Worm (Caenorhabditis elegans) whole organism, L2 larva: Measurements from ENCODE around the gene C25E10.13.

ENCODE experiments used
- F13H6.1 ChIP-seq: sonication (generic microtip); optimal IDR thresholded peaks from 2 replicates; lab custom pipeline; 2016; ENCODE audit warnings: missing genetic modification characterization, missing compliant biosample characterization
- R02D3.7 ChIP-seq: fragments of 150-350 bp; optimal IDR thresholded peaks from 2 replicates; lab custom pipeline; 2014; ENCODE audit warnings: missing biosample characterization, missing genetic modification characterization
- ZK546.5 ChIP-seq: sonication (generic microtip); optimal IDR thresholded peaks from 2 replicates; lab custom pipeline; 2017; ENCODE audit warnings: missing biosample characterization, missing genetic modification characterization
- alr-1 ChIP-seq: fragments of 150-350 bp; optimal IDR thresholded peaks from 2 replicates; lab custom pipeline; 2014; ENCODE audit warnings: missing biosample characterization, missing genetic modification characterization
- ama-1 ChIP-seq: fragments of 150-350 bp; optimal IDR thresholded peaks from 2 replicates; lab custom pipeline; 2018; ENCODE audit warnings: inconsistent platforms
- blmp-1 ChIP-seq: sonication (generic microtip); optimal IDR thresholded peaks from 2 replicates; lab custom pipeline; 2017; ENCODE audit warnings: missing genetic modification characterization, mild to moderate bottlenecking, missing compliant biosample characterization, antibody characterized with exemption, moderate library complexity; ENCODE audit not compliant: insufficient read depth
- ceh-82 ChIP-seq: fragments of 150-350 bp; optimal IDR thresholded peaks from 2 replicates; lab custom pipeline; 2014; ENCODE audit warnings: missing biosample characterization, missing genetic modification characterization
- crh-2 ChIP-seq: sonication (generic microtip); optimal IDR thresholded peaks from 2 replicates; lab custom pipeline; 2017; ENCODE audit warnings: missing biosample characterization, missing genetic modification characterization
- dmd-4 ChIP-seq: sonication (generic microtip); optimal IDR thresholded peaks from 2 replicates; lab custom pipeline; 2017; ENCODE audit warnings: missing biosample characterization, missing genetic modification characterization
- egl-27 ChIP-seq: sonication (generic microtip); optimal IDR thresholded peaks from 3 replicates; lab custom pipeline; 2017; ENCODE audit warnings: missing biosample characterization, missing genetic modification reagents, missing genetic modification characterization
- elt-1 ChIP-seq: fragments of 150-350 bp; optimal IDR thresholded peaks from 2 replicates; lab custom pipeline; 2014; ENCODE audit warnings: missing biosample characterization, missing genetic modification characterization
- elt-3 ChIP-seq: sonication (generic microtip); optimal IDR thresholded peaks from 2 replicates; lab custom pipeline; 2017; ENCODE audit warnings: missing biosample characterization, missing genetic modification characterization
- fos-1 ChIP-seq: fragments of 150-350 bp; optimal IDR thresholded peaks from 2 replicates; lab custom pipeline; 2014; ENCODE audit warnings: missing biosample characterization, missing genetic modification characterization
- gmeb-1 ChIP-seq: fragments of 150-350 bp; optimal IDR thresholded peaks from 2 replicates; lab custom pipeline; 2014; ENCODE audit warnings: missing biosample characterization, missing genetic modification characterization
- lin-11 ChIP-seq: fragments of 150-350 bp; sonication (generic microtip); optimal IDR thresholded peaks from 2 replicates; lab custom pipeline; 2014; ENCODE audit warnings: missing biosample characterization, missing genetic modification characterization, inconsistent platforms, mixed read lengths
- lsy-2 ChIP-seq, 2 experiments: fragments of 150-350 bp in 1 of 2; sonication (generic microtip) in 1 of 2; optimal IDR thresholded peaks; 2 replicates each; lab custom pipeline; 2014 to 2017; ENCODE audit warnings: missing biosample characterization in 2 of 2, missing genetic modification characterization in 2 of 2
- mab-5 ChIP-seq: fragments of 150-350 bp; optimal IDR thresholded peaks from 2 replicates; lab custom pipeline; 2014; ENCODE audit warnings: missing biosample characterization, missing genetic modification characterization
- mdl-1 ChIP-seq, 2 experiments: fragments of 150-350 bp in 1 of 2; sonication (generic microtip) in 1 of 2; optimal IDR thresholded peaks; 2 replicates each; lab custom pipeline; 2017; ENCODE audit warnings: missing biosample characterization in 2 of 2, missing genetic modification characterization in 2 of 2
- nhr-10 ChIP-seq: sonication (generic microtip); optimal IDR thresholded peaks from 2 replicates; lab custom pipeline; 2017; ENCODE audit warnings: missing biosample characterization, missing genetic modification characterization
- nhr-12 ChIP-seq: fragments of 150-350 bp; optimal IDR thresholded peaks from 2 replicates; lab custom pipeline; 2014; ENCODE audit warnings: missing biosample characterization, missing genetic modification characterization
- nhr-129 ChIP-seq: fragments of 150-350 bp; optimal IDR thresholded peaks from 2 replicates; lab custom pipeline; 2014; ENCODE audit warnings: missing biosample characterization, missing genetic modification characterization
- nhr-21 ChIP-seq: fragments of 150-350 bp; optimal IDR thresholded peaks from 2 replicates; lab custom pipeline; 2014; ENCODE audit warnings: missing biosample characterization, missing genetic modification characterization
- nhr-23 ChIP-seq: fragments of 150-350 bp; optimal IDR thresholded peaks from 2 replicates; lab custom pipeline; 2014; ENCODE audit warnings: missing biosample characterization, missing genetic modification reagents, missing genetic modification characterization
- nhr-25 ChIP-seq: fragments of 150-350 bp; sonication (generic microtip); optimal IDR thresholded peaks from 3 replicates; lab custom pipeline; 2014; ENCODE audit warnings: missing biosample characterization, missing genetic modification characterization
- skn-1 ChIP-seq: sonication (generic microtip); optimal IDR thresholded peaks from 2 replicates; lab custom pipeline; 2017; ENCODE audit warnings: missing biosample characterization, missing genetic modification characterization
- sma-9 ChIP-seq, 2 experiments: fragments of 150-350 bp in 1 of 2; sonication (generic microtip) in 1 of 2; optimal IDR thresholded peaks; 2 replicates each; lab custom pipeline; 2014 to 2016; ENCODE audit warnings: missing genetic modification characterization in 2 of 2, mild to moderate bottlenecking in 1 of 2, missing biosample characterization in 1 of 2, missing compliant biosample characterization in 1 of 2, missing genetic modification reagents in 1 of 2, moderate library complexity in 1 of 2
- unc-39 ChIP-seq: fragments of 150-350 bp; optimal IDR thresholded peaks from 2 replicates; lab custom pipeline; 2014; ENCODE audit warnings: missing biosample characterization, missing genetic modification characterization
- unc-55 ChIP-seq: fragments of 150-350 bp; sonication (generic microtip); optimal IDR thresholded peaks from 3 replicates; lab custom pipeline; 2014; ENCODE audit warnings: missing biosample characterization, missing genetic modification reagents, missing genetic modification characterization
- unc-62 ChIP-seq: fragments of 150-350 bp; optimal IDR thresholded peaks from 2 replicates; lab custom pipeline; 2014; ENCODE audit warnings: missing biosample characterization, missing genetic modification reagents, missing genetic modification characterization
- zag-1 ChIP-seq: fragments of 150-350 bp; optimal IDR thresholded peaks from 2 replicates; lab custom pipeline; 2014; ENCODE audit warnings: missing biosample characterization, missing genetic modification characterization
- ztf-1 ChIP-seq: fragments of 200-800 bp; sonication (Bioruptor generic); conservative IDR thresholded peaks from 2 replicates; pipeline ENCODE4 v1.3.6; 2022; ENCODE audit warnings: missing genetic modification characterization, missing compliant biosample characterization
- ztf-11 ChIP-seq: sonication (generic microtip); optimal IDR thresholded peaks from 2 replicates; lab custom pipeline; 2017; ENCODE audit warnings: missing biosample characterization, missing genetic modification characterization

The C25E10.13 gene

ce11 chrV:9078067-9078581 lies 18.6 kb downstream of the C25E10.13 start:
- TF ChIP-seq mdl-1 (tag; optimal IDR thresholded peaks at IDR 0.05; lab: Kevin White, UChicago) (no peak), R02D3.7 (tag; lab: Kevin White, UChicago) (no peak), unc-39 (tag; lab: Kevin White, UChicago) (no peak), nhr-25 (tag; lab: Kevin White, UChicago) (peak; percentile 6), ceh-82 (tag; lab: Kevin White, UChicago) (no peak), nhr-23 (tag; lab: Kevin White, UChicago) (no peak)

- TF ChIP-seq ama-1 (lab: Kevin White, UChicago) (no peak), F13H6.1 (tag; lab: Kevin White, UChicago) (peak; percentile 57), fos-1 (tag; lab: Kevin White, UChicago) (peak; percentile 83), nhr-21 (tag; lab: Kevin White, UChicago) (peak; percentile 5), nhr-129 (tag; lab: Kevin White, UChicago) (peak; percentile 64), lin-11 (tag; lab: Kevin White, UChicago) (no peak), crh-2 (tag; lab: Kevin White, UChicago) (peak; percentile 9), dmd-4 (tag; lab: Kevin White, UChicago) (no peak), mdl-1 (tag; optimal IDR thresholded peaks at IDR 0.05; lab: Kevin White, UChicago) (peak in 1 of 2 experiments; percentile 10), nhr-25 (tag; lab: Kevin White, UChicago) (peak; percentile 12), skn-1 (tag; lab: Kevin White, UChicago) (peak; percentile 42), blmp-1 (tag; lab: Kevin White, UChicago) (peak; percentile 69), mab-5 (tag; lab: Kevin White, UChicago) (no peak), egl-27 (tag; lab: Kevin White, UChicago) (peak; percentile 3), gmeb-1 (tag; lab: Kevin White, UChicago) (peak; percentile 18), ztf-11 (tag; lab: Kevin White, UChicago) (no peak), alr-1 (tag; lab: Kevin White, UChicago) (no peak), R02D3.7 (tag; lab: Kevin White, UChicago) (no peak), sma-9 (GFP tag; optimal IDR thresholded peaks at IDR 0.05; lab: Kevin White, UChicago) (peak; percentile 48), sma-9 (tag; optimal IDR thresholded peaks at IDR 0.05; lab: Kevin White, UChicago) (no peak)
These were observed 19.4 kb downstream of the C25E10.13 start for ce11 chrV:9078815-9079525.

ce11 chrV:9079965-9080432 lies 20.5 kb downstream of the C25E10.13 start:
- TF ChIP-seq egl-27 (tag; lab: Kevin White, UChicago): no peak
- peak; percentile 51 for TF ChIP-seq crh-2 (tag; lab: Kevin White, UChicago)
- TF ChIP-seq nhr-129 (tag; lab: Kevin White, UChicago): peak; percentile 53
- TF ChIP-seq mdl-1 (tag; optimal IDR thresholded peaks at IDR 0.05; lab: Kevin White, UChicago): peak in 1 of 2 experiments; percentile 51
- peak; percentile 39 for TF ChIP-seq gmeb-1 (tag; lab: Kevin White, UChicago)
- no peak for TF ChIP-seq zag-1
- TF ChIP-seq sma-9 (GFP tag; optimal IDR thresholded peaks at IDR 0.05; lab: Kevin White, UChicago): peak; percentile 88
- no peak for TF ChIP-seq sma-9 (tag; optimal IDR thresholded peaks at IDR 0.05; lab: Kevin White, UChicago)
- peak; percentile 72 for TF ChIP-seq fos-1 (tag; lab: Kevin White, UChicago)
- no peak for TF ChIP-seq alr-1 (tag; lab: Kevin White, UChicago)
- peak; percentile 79 for TF ChIP-seq F13H6.1 (tag; lab: Kevin White, UChicago)

ce11 chrV:9081410-9081809 lies 21.9 kb downstream of the C25E10.13 start:
- TF ChIP-seq fos-1 (tag; lab: Kevin White, UChicago) (peak; percentile 61), nhr-129 (tag; lab: Kevin White, UChicago) (no peak), F13H6.1 (tag; lab: Kevin White, UChicago) (peak; percentile 22), nhr-10 (no peak), elt-3 (tag; lab: Kevin White, UChicago) (no peak), crh-2 (tag; lab: Kevin White, UChicago) (peak; percentile 21)

ce11 chrV:9082350-9082749 lies 22.8 kb downstream of the C25E10.13 start:
- TF ChIP-seq lsy-2 (tag; optimal IDR thresholded peaks at IDR 0.05; lab: Kevin White, UChicago) (no peak), unc-55 (GFP tag; lab: Kevin White, UChicago) (no peak), elt-1 (tag; lab: Kevin White, UChicago) (no peak), unc-62 (GFP tag; lab: Kevin White, UChicago) (no peak), ZK546.5 (tag; lab: Kevin White, UChicago) (no peak), ztf-1 (GFP tag; lab: Robert Waterston, UW) (no peak), mdl-1 (tag; optimal IDR thresholded peaks at IDR 0.05; lab: Kevin White, UChicago) (no peak), ama-1 (lab: Kevin White, UChicago) (no peak), nhr-12 (tag; lab: Kevin White, UChicago) (no peak), nhr-25 (tag; lab: Kevin White, UChicago) (no peak), nhr-129 (tag; lab: Kevin White, UChicago) (no peak)
